Fruit fly (Drosophila melanogaster) whole organism, wandering third instar larva: Measurements from ENCODE around the gene mRpL17.

ENCODE experiments used
- Abd-B ChIP-seq: fragments of >200 bp; optimal IDR thresholded peaks from 2 replicates; lab custom pipeline; 2017; ENCODE audit warnings: missing biosample characterization, missing genetic modification characterization
- CG32264 ChIP-seq: fragments of 200-800 bp; sonication (Bioruptor generic); optimal IDR thresholded peaks from 2 replicates; lab custom pipeline; 2016; ENCODE audit warnings: missing biosample characterization, missing genetic modification characterization
- CG9705 ChIP-seq: fragments of 200-800 bp; sonication (Bioruptor generic); optimal IDR thresholded peaks from 2 replicates; lab custom pipeline; 2018; ENCODE audit warnings: missing biosample characterization, mild to moderate bottlenecking, missing genetic modification characterization
- CrebA ChIP-seq: fragments of 200-800 bp; sonication (Bioruptor generic); optimal IDR thresholded peaks from 2 replicates; lab custom pipeline; 2016; ENCODE audit warnings: missing biosample characterization, mild to moderate bottlenecking, missing genetic modification characterization, borderline replicate concordance
- Dfd ChIP-seq: fragments of >200 bp; optimal IDR thresholded peaks from 2 replicates; lab custom pipeline; 2017; ENCODE audit warnings: missing biosample characterization, missing genetic modification characterization
- Dif ChIP-seq: fragments of 200-275, 200-300 bp; sonication (Bioruptor generic); optimal IDR thresholded peaks from 2 replicates; lab custom pipeline; 2018; ENCODE audit warnings: missing biosample characterization, missing genetic modification characterization; ENCODE audit not compliant: partially characterized antibody
- GATAd ChIP-seq: sonication (Bioruptor generic); optimal IDR thresholded peaks from 2 replicates; lab custom pipeline; 2016; ENCODE audit warnings: missing biosample characterization, missing genetic modification characterization
- HLH106 ChIP-seq: fragments of 200-800 bp; optimal IDR thresholded peaks from 3 replicates; lab custom pipeline; 2019; ENCODE audit warnings: missing biosample characterization, mild to moderate bottlenecking, missing genetic modification characterization, moderate library complexity
- Hnf4 ChIP-seq: fragments of 200-800 bp; sonication (Bioruptor generic); optimal IDR thresholded peaks from 2 replicates; lab custom pipeline; 2016; ENCODE audit warnings: missing biosample characterization, mild to moderate bottlenecking, missing genetic modification characterization
- Hr78 ChIP-seq: fragments of >200 bp; optimal IDR thresholded peaks from 2 replicates; lab custom pipeline; 2017; ENCODE audit warnings: missing biosample characterization, missing genetic modification characterization
- Hr83 ChIP-seq: fragments of 200-300 bp; sonication (Bioruptor generic); optimal IDR thresholded peaks from 2 replicates; lab custom pipeline; 2016; ENCODE audit warnings: missing biosample characterization, mild to moderate bottlenecking, missing genetic modification characterization, moderate library complexity; ENCODE audit not compliant: poor library complexity, severe bottlenecking
- Jra ChIP-seq: sonication (Bioruptor generic); optimal IDR thresholded peaks from 2 replicates; lab custom pipeline; 2016; ENCODE audit warnings: missing biosample characterization, missing genetic modification characterization
- Mio ChIP-seq: sonication (Bioruptor generic); optimal IDR thresholded peaks from 2 replicates; lab custom pipeline; 2016; ENCODE audit warnings: missing biosample characterization, missing genetic modification characterization
- Myc ChIP-seq: fragments of >200 bp; optimal IDR thresholded peaks from 2 replicates; lab custom pipeline; 2017
- N ChIP-seq: fragments of >200 bp; optimal IDR thresholded peaks from 2 replicates; lab custom pipeline; 2018; ENCODE audit warnings: missing biosample characterization, missing external identifiers, missing genetic modification characterization
- OdsH ChIP-seq: fragments of 200-800 bp; sonication (Bioruptor generic); optimal IDR thresholded peaks from 2 replicates; lab custom pipeline; 2016; ENCODE audit warnings: missing biosample characterization, mild to moderate bottlenecking, missing genetic modification characterization
- Rel ChIP-seq, 2 experiments: fragments of 200-800 bp; sonication (Bioruptor generic) in 1 of 2; optimal IDR thresholded peaks; 2 replicates in 1 of 2; 3 replicates in 1 of 2; lab custom pipeline; 2016 to 2019; ENCODE audit warnings: mild to moderate bottlenecking in 2 of 2, missing biosample characterization in 2 of 2, missing genetic modification characterization in 2 of 2, moderate library complexity in 1 of 2
- Sp1 ChIP-seq: fragments of 200-800 bp; sonication (Bioruptor generic); optimal IDR thresholded peaks from 3 replicates; lab custom pipeline; 2019; ENCODE audit warnings: missing biosample characterization, mild to moderate bottlenecking, missing genetic modification characterization, moderate library complexity
- Vsx2 ChIP-seq: fragments of 200-300, 225-300 bp; sonication (Bioruptor generic); optimal IDR thresholded peaks from 2 replicates; lab custom pipeline; 2018; ENCODE audit warnings: missing biosample characterization, missing genetic modification characterization; ENCODE audit not compliant: partially characterized antibody
- br ChIP-seq: fragments of 200-800 bp; sonication (Bioruptor generic); optimal IDR thresholded peaks from 2 replicates; lab custom pipeline; 2016; ENCODE audit warnings: missing biosample characterization, missing genetic modification characterization
- brk ChIP-seq: fragments of 200-800 bp; sonication (Bioruptor generic); optimal IDR thresholded peaks from 2 replicates; lab custom pipeline; 2016; ENCODE audit warnings: missing biosample characterization, mild to moderate bottlenecking, missing genetic modification characterization
- dl ChIP-seq, 2 experiments: fragments of 175-275, 200-275 bp in 1 of 2; fragments of 200-275 bp in 1 of 2; sonication (Bioruptor generic); optimal IDR thresholded peaks; lab custom pipeline; 2018; ENCODE audit warnings: mild to moderate bottlenecking in 2 of 2, missing biosample characterization in 2 of 2, missing genetic modification characterization in 2 of 2, moderate library complexity in 2 of 2; ENCODE audit not compliant: partially characterized antibody in 2 of 2, insufficient read depth in 1 of 2
- dmrt93B ChIP-seq: fragments of 200-800 bp; sonication (Bioruptor generic); optimal IDR thresholded peaks from 2 replicates; lab custom pipeline; 2018; ENCODE audit warnings: missing biosample characterization, mild to moderate bottlenecking, missing genetic modification characterization
- dsf ChIP-seq: sonication (Bioruptor generic); optimal IDR thresholded peaks from 2 replicates; lab custom pipeline; 2016; ENCODE audit warnings: missing biosample characterization, missing genetic modification characterization, borderline replicate concordance
- ey ChIP-seq: fragments of 200-800 bp; sonication (Bioruptor generic); optimal IDR thresholded peaks from 2 replicates; lab custom pipeline; 2016; ENCODE audit warnings: missing biosample characterization, missing genetic modification characterization
- foxo ChIP-seq, 2 experiments: fragments of 200-800 bp; sonication (Bioruptor generic); optimal IDR thresholded peaks; 2 replicates in 1 of 2; 3 replicates in 1 of 2; lab custom pipeline; 2016 to 2017; ENCODE audit warnings: missing biosample characterization in 2 of 2, missing genetic modification characterization in 2 of 2
- fru ChIP-seq: fragments of 200-800 bp; sonication (Bioruptor generic); optimal IDR thresholded peaks from 3 replicates; lab custom pipeline; 2016; ENCODE audit warnings: missing biosample characterization, mild to moderate bottlenecking, missing genetic modification characterization
- h ChIP-seq: fragments of 200-800 bp; sonication (Bioruptor generic); optimal IDR thresholded peaks from 3 replicates; lab custom pipeline; 2016; ENCODE audit warnings: missing biosample characterization, mild to moderate bottlenecking, missing genetic modification characterization
- jim ChIP-seq: fragments of 175-275, 200-325 bp; sonication (Bioruptor generic); optimal IDR thresholded peaks from 2 replicates; lab custom pipeline; 2016; ENCODE audit warnings: missing biosample characterization, mild to moderate bottlenecking, missing genetic modification characterization
- lola ChIP-seq: fragments of >200 bp; optimal IDR thresholded peaks from 2 replicates; lab custom pipeline; 2017; ENCODE audit warnings: missing biosample characterization, missing genetic modification characterization
- pan ChIP-seq: fragments of >200 bp; optimal IDR thresholded peaks from 2 replicates; lab custom pipeline; 2017
- psq ChIP-seq: fragments of 200-800 bp; sonication (Bioruptor generic); optimal IDR thresholded peaks from 3 replicates; lab custom pipeline; 2017; ENCODE audit warnings: missing biosample characterization, mild to moderate bottlenecking, missing genetic modification characterization, moderate library complexity
- rgr ChIP-seq: fragments of 200-800 bp; sonication (Bioruptor generic); optimal IDR thresholded peaks from 3 replicates; lab custom pipeline; 2016; ENCODE audit warnings: missing biosample characterization, mild to moderate bottlenecking, missing genetic modification characterization
- sage ChIP-seq: fragments of 200-800 bp; sonication (Bioruptor generic); optimal IDR thresholded peaks from 2 replicates; lab custom pipeline; 2016; ENCODE audit warnings: missing biosample characterization, mild to moderate bottlenecking, missing genetic modification characterization
- sv ChIP-seq: fragments of 200-800 bp; sonication (Bioruptor generic); optimal IDR thresholded peaks from 3 replicates; lab custom pipeline; 2016; ENCODE audit warnings: missing biosample characterization, missing genetic modification characterization
- tai ChIP-seq: sonication (Bioruptor generic); optimal IDR thresholded peaks from 2 replicates; lab custom pipeline; 2016; ENCODE audit warnings: missing biosample characterization, missing genetic modification characterization
- usp ChIP-seq: fragments of >200 bp; optimal IDR thresholded peaks from 2 replicates; lab custom pipeline; 2017; ENCODE audit warnings: missing biosample characterization, missing genetic modification characterization
- woc ChIP-seq: sonication (Bioruptor generic); optimal IDR thresholded peaks from 2 replicates; lab custom pipeline; 2016; ENCODE audit warnings: missing biosample characterization, mild to moderate bottlenecking, missing genetic modification characterization

mRpL17 gene

dm6 chr3L:291583-292145 is 27.1 kb downstream of the mRpL17 start:
- peak; percentile 53 for TF ChIP-seq Vsx2 (GFP tag; lab: Kevin White, UChicago)
- TF ChIP-seq ey (GFP tag; lab: Kevin White, UChicago) = no peak
- TF ChIP-seq lola (GFP tag; lab: Kevin White, UChicago) = no peak
- no peak for TF ChIP-seq Mio (GFP tag; lab: Kevin White, UChicago)
- TF ChIP-seq psq (GFP tag; lab: Kevin White, UChicago) = no peak
- TF ChIP-seq woc (GFP tag; lab: Kevin White, UChicago) = no peak
- TF ChIP-seq rgr (GFP tag; lab: Kevin White, UChicago) = no peak
- TF ChIP-seq Hr83 (GFP tag; lab: Kevin White, UChicago) = no peak
- no peak for TF ChIP-seq sv (GFP tag; lab: Kevin White, UChicago)
- TF ChIP-seq usp (GFP tag; lab: Kevin White, UChicago) = no peak
- peak; percentile 10 for TF ChIP-seq Hr78 (GFP tag; lab: Kevin White, UChicago)
- no peak for TF ChIP-seq Dfd
- TF ChIP-seq Hnf4 (GFP tag; lab: Kevin White, UChicago) = no peak
- no peak for TF ChIP-seq Jra
- TF ChIP-seq HLH106 = no peak
- TF ChIP-seq br (GFP tag; lab: Kevin White, UChicago) = no peak
- no peak for TF ChIP-seq jim (GFP tag; lab: Kevin White, UChicago)
- TF ChIP-seq pan (lab: Kevin White, UChicago) = no peak
- TF ChIP-seq dmrt93B (GFP tag; lab: Kevin White, UChicago) = no peak
- peak; percentile 72 for TF ChIP-seq N (GFP tag; lab: Kevin White, UChicago)
- TF ChIP-seq Abd-B (GFP tag; lab: Kevin White, UChicago) = no peak
- TF ChIP-seq CG32264 (GFP tag; lab: Kevin White, UChicago) = no peak
- no peak for TF ChIP-seq dl (GFP tag; optimal IDR thresholded peaks at IDR 0.05; lab: Kevin White, UChicago; ENCODE audit: insufficient read depth in 1 of 2, partially characterized antibody in 2 of 2)
- TF ChIP-seq foxo (GFP tag; optimal IDR thresholded peaks at IDR 0.05; lab: Kevin White, UChicago) = no peak
- no peak for TF ChIP-seq tai (GFP tag; lab: Kevin White, UChicago)
- no peak for TF ChIP-seq dsf
- no peak for TF ChIP-seq Sp1 (GFP tag; lab: Kevin White, UChicago)
- no peak for TF ChIP-seq h (GFP tag; lab: Kevin White, UChicago)
- TF ChIP-seq OdsH (GFP tag; lab: Kevin White, UChicago) = no peak
- no peak for TF ChIP-seq CG9705
- no peak for TF ChIP-seq sage
- TF ChIP-seq CrebA = no peak
- TF ChIP-seq brk (GFP tag; lab: Kevin White, UChicago) = no peak
- TF ChIP-seq Rel (GFP tag; optimal IDR thresholded peaks at IDR 0.05; lab: Kevin White, UChicago) = no peak
- no peak for TF ChIP-seq Rel (tag; optimal IDR thresholded peaks at IDR 0.05; lab: Kevin White, UChicago)
- TF ChIP-seq GATAd (GFP tag; lab: Kevin White, UChicago) = no peak
- TF ChIP-seq fru (GFP tag; lab: Kevin White, UChicago) = no peak
- peak; percentile 15 for TF ChIP-seq Dif
- peak; percentile 72 for TF ChIP-seq Myc (lab: Kevin White, UChicago)

DNA sequence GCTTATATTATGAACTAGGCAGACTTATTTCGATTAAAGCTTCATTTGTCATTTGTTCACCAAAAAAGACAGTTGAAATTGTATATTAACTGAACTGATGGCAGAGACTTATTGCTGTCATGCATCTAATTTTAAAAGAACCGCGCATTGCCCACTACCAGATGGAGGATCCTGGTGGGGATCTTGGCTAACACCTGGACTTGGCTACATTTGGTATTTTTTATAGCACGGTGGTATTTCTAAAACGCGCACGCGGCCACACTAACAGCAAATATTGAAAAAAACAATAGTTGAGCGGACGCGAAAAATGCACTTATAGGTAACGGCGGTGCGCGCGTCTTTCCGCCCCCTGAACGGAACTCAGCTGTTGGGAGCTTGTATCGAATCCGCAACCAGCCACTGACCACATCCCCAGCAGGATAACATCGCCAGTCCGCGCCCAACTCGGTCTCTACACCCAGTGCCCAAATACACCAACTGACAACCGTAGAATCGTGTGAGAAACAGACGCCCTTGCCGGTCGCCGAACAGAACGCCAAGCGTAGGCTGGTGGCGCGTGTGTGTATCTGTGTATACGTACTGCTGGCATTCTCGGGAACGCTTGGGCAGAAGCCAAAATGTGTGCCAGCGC is 27.7 kb downstream of the mRpL17 start:
- TF ChIP-seq h (GFP tag; lab: Kevin White, UChicago) (peak; percentile 35), HLH106 (peak; percentile 6), Myc (lab: Kevin White, UChicago) (peak; percentile 28), OdsH (GFP tag; lab: Kevin White, UChicago) (no peak), rgr (GFP tag; lab: Kevin White, UChicago) (peak; percentile 50), Rel (GFP tag; optimal IDR thresholded peaks at IDR 0.05; lab: Kevin White, UChicago) (no peak), Rel (tag; optimal IDR thresholded peaks at IDR 0.05; lab: Kevin White, UChicago) (peak; percentile 44)
